Worm (Caenorhabditis elegans) whole organism, late embryonic: ENCODE results near the gene mtg-1.

Experiments used
- ahr-1 ChIP-seq: sonication (generic microtip); optimal IDR thresholded peaks from 2 replicates; lab custom pipeline; 2016; ENCODE audit warnings: missing genetic modification characterization, missing compliant biosample characterization
- ceh-34 ChIP-seq: sonication (generic microtip); optimal IDR thresholded peaks from 2 replicates; lab custom pipeline; 2016; ENCODE audit warnings: mild to moderate bottlenecking, missing genetic modification characterization, missing compliant biosample characterization
- hlh-30 ChIP-seq: sonication (generic microtip); optimal IDR thresholded peaks from 2 replicates; lab custom pipeline; 2017; ENCODE audit warnings: antibody characterized with exemption, missing genetic modification characterization, missing compliant biosample characterization; ENCODE audit not compliant: insufficient read depth
- pqm-1 ChIP-seq: sonication (generic microtip); optimal IDR thresholded peaks from 2 replicates; lab custom pipeline; 2016; ENCODE audit warnings: missing genetic modification characterization, missing compliant biosample characterization
- syd-9 ChIP-seq: sonication (generic microtip); optimal IDR thresholded peaks from 2 replicates; lab custom pipeline; 2016; ENCODE audit warnings: mild to moderate bottlenecking, missing genetic modification characterization, moderate library complexity, missing compliant biosample characterization
- unc-86 ChIP-seq: sonication (generic microtip); optimal IDR thresholded peaks from 2 replicates; lab custom pipeline; 2016; ENCODE audit warnings: missing genetic modification characterization, missing compliant biosample characterization

- no peak for TF ChIP-seq pqm-1 (tag; lab: Kevin White, UChicago)
- TF ChIP-seq ceh-34 (tag; lab: Kevin White, UChicago): no peak
- no peak for TF ChIP-seq syd-9 (tag; lab: Kevin White, UChicago)
- no peak for TF ChIP-seq ahr-1
- no peak for TF ChIP-seq unc-86 (tag; lab: Kevin White, UChicago)
- no peak for TF ChIP-seq hlh-30
Measured at ce11 chrIII:1495863-1496445, 37.6 kb upstream of the mtg-1 start, which contains the start of the genes ave-1 and M01G5.1.
